Worm (Caenorhabditis elegans) whole organism, L3 larva: ENCODE data around the gene msp-51.

Experiments
- jun-1 ChIP-seq: fragments of 150-350 bp; optimal IDR thresholded peaks from 2 replicates; lab custom pipeline; 2014; ENCODE audit warnings: missing biosample characterization, missing genetic modification reagents, missing genetic modification characterization
- lin-15B ChIP-seq: fragments of 150-350 bp; optimal IDR thresholded peaks from 2 replicates; lab custom pipeline; 2014; ENCODE audit warnings: missing biosample characterization, missing genetic modification characterization
- mdl-1 ChIP-seq: fragments of 150-350 bp; optimal IDR thresholded peaks from 2 replicates; lab custom pipeline; 2014; ENCODE audit warnings: missing biosample characterization, missing genetic modification characterization
- nhr-12 ChIP-seq: fragments of 150-350 bp; optimal IDR thresholded peaks from 2 replicates; lab custom pipeline; 2014; ENCODE audit warnings: missing biosample characterization, missing genetic modification characterization
- nhr-237 ChIP-seq: fragments of 150-350 bp; optimal IDR thresholded peaks from 2 replicates; lab custom pipeline; 2014; ENCODE audit warnings: missing biosample characterization, missing genetic modification characterization
- pha-4 ChIP-seq: fragments of 150-350 bp; optimal IDR thresholded peaks from 2 replicates; lab custom pipeline; 2014; ENCODE audit warnings: missing biosample characterization, missing genetic modification reagents, missing genetic modification characterization
- pqm-1 ChIP-seq: fragments of 150-350 bp; optimal IDR thresholded peaks from 2 replicates; lab custom pipeline; 2017; ENCODE audit warnings: missing biosample characterization, missing genetic modification characterization, inconsistent platforms
- skn-1 ChIP-seq: fragments of 150-350 bp; optimal IDR thresholded peaks from 2 replicates; lab custom pipeline; 2014; ENCODE audit warnings: missing biosample characterization, missing genetic modification characterization
- unc-39 ChIP-seq: sonication (generic microtip); optimal IDR thresholded peaks from 4 replicates; lab custom pipeline; 2017; ENCODE audit warnings: missing biosample characterization, missing genetic modification characterization
- ztf-11 ChIP-seq: fragments of 150-350 bp; optimal IDR thresholded peaks from 2 replicates; lab custom pipeline; 2014; ENCODE audit warnings: missing biosample characterization, missing genetic modification characterization

DNA sequence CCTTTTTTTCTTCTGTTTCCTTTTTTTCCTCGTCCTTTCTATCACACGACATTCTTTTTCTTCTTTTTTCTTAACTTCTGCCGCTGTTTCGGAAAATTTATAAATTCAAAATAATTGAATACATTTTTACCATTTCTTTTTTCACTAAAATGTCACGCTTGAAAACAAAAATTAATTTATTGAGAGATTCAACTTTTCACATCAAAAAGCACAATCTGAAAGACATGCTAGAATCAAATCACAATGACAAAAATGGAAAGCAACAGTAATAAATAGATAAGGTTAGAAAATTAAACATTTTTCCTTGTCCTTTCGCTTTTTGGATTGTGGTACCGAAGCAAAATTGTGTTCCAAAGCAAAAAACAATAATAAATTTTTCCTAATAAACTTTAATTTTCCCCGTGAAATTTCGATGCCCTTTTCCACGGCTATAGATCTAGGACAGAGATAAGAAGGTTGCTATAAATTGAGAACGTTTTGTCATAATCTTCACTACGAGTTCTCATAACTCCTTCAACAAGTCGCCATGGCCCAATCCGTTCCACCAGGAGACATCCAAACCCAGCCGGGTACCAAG is 2.4 kb upstream of the msp-51 start, which contains the start of the genes ZK354.6 and msp-113:
- TF ChIP-seq skn-1 (tag; lab: Kevin White, UChicago) (no peak), unc-39 (tag; lab: Kevin White, UChicago) (no peak), pqm-1 (tag; lab: Kevin White, UChicago) (no peak), jun-1 (tag; lab: Kevin White, UChicago) (no peak), pha-4 (tag; lab: Kevin White, UChicago) (no peak), nhr-237 (no peak), mdl-1 (no peak), nhr-12 (tag; lab: Kevin White, UChicago) (no peak), lin-15B (tag; lab: Kevin White, UChicago) (no peak), ztf-11 (tag; lab: Kevin White, UChicago) (no peak)
